Worm (Caenorhabditis elegans) whole organism, L2 larva: ENCODE measurements around the gene ttbk-3.
A peak's percentile ranks its signal among the peaks of the same experiment; 100 is the strongest.

ENCODE experiments used
- R02D3.7 ChIP-seq: fragments of 150-350 bp; optimal IDR thresholded peaks from 2 replicates; lab custom pipeline; 2014; ENCODE audit warnings: missing biosample characterization, missing genetic modification characterization
- Y55F3AM.14 ChIP-seq: fragments of 200-800 bp; sonication (Bioruptor generic); optimal IDR thresholded peaks from 2 replicates; lab custom pipeline; 2018; ENCODE audit warnings: mild to moderate bottlenecking, missing genetic modification characterization, missing compliant biosample characterization
- alr-1 ChIP-seq: fragments of 150-350 bp; optimal IDR thresholded peaks from 2 replicates; lab custom pipeline; 2014; ENCODE audit warnings: missing biosample characterization, missing genetic modification characterization
- aly-2 ChIP-seq: fragments of 150-350 bp; optimal IDR thresholded peaks from 2 replicates; lab custom pipeline; 2014; ENCODE audit warnings: missing biosample characterization, missing genetic modification characterization
- ama-1 ChIP-seq: fragments of 150-350 bp; optimal IDR thresholded peaks from 2 replicates; lab custom pipeline; 2018; ENCODE audit warnings: inconsistent platforms
- blmp-1 ChIP-seq: sonication (generic microtip); optimal IDR thresholded peaks from 2 replicates; lab custom pipeline; 2017; ENCODE audit warnings: missing genetic modification characterization, mild to moderate bottlenecking, missing compliant biosample characterization, antibody characterized with exemption, moderate library complexity; ENCODE audit not compliant: insufficient read depth
- ceh-16 ChIP-seq: fragments of 150-350 bp; optimal IDR thresholded peaks from 2 replicates; lab custom pipeline; 2014; ENCODE audit warnings: missing biosample characterization, missing genetic modification characterization
- dmd-4 ChIP-seq: sonication (generic microtip); optimal IDR thresholded peaks from 2 replicates; lab custom pipeline; 2017; ENCODE audit warnings: missing biosample characterization, missing genetic modification characterization
- elt-3 ChIP-seq: sonication (generic microtip); optimal IDR thresholded peaks from 2 replicates; lab custom pipeline; 2017; ENCODE audit warnings: missing biosample characterization, missing genetic modification characterization
- fos-1 ChIP-seq: fragments of 150-350 bp; optimal IDR thresholded peaks from 2 replicates; lab custom pipeline; 2014; ENCODE audit warnings: missing biosample characterization, missing genetic modification characterization
- lin-39 ChIP-seq: fragments of 150-350 bp; optimal IDR thresholded peaks from 2 replicates; lab custom pipeline; 2014; ENCODE audit warnings: missing biosample characterization, missing genetic modification reagents, missing genetic modification characterization
- lsy-2 ChIP-seq, 2 experiments: fragments of 150-350 bp in 1 of 2; sonication (generic microtip) in 1 of 2; optimal IDR thresholded peaks; 2 replicates each; lab custom pipeline; 2014 to 2017; ENCODE audit warnings: missing biosample characterization in 2 of 2, missing genetic modification characterization in 2 of 2
- mab-5 ChIP-seq: fragments of 150-350 bp; optimal IDR thresholded peaks from 2 replicates; lab custom pipeline; 2014; ENCODE audit warnings: missing biosample characterization, missing genetic modification characterization
- mdl-1 ChIP-seq, 2 experiments: fragments of 150-350 bp in 1 of 2; sonication (generic microtip) in 1 of 2; optimal IDR thresholded peaks; 2 replicates each; lab custom pipeline; 2017; ENCODE audit warnings: missing biosample characterization in 2 of 2, missing genetic modification characterization in 2 of 2
- nhr-11 ChIP-seq: fragments of 150-350 bp; optimal IDR thresholded peaks from 2 replicates; lab custom pipeline; 2014; ENCODE audit warnings: missing biosample characterization, missing genetic modification characterization
- nhr-12 ChIP-seq: fragments of 150-350 bp; optimal IDR thresholded peaks from 2 replicates; lab custom pipeline; 2014; ENCODE audit warnings: missing biosample characterization, missing genetic modification characterization
- nhr-21 ChIP-seq: fragments of 150-350 bp; optimal IDR thresholded peaks from 2 replicates; lab custom pipeline; 2014; ENCODE audit warnings: missing biosample characterization, missing genetic modification characterization
- nhr-23 ChIP-seq: fragments of 150-350 bp; optimal IDR thresholded peaks from 2 replicates; lab custom pipeline; 2014; ENCODE audit warnings: missing biosample characterization, missing genetic modification reagents, missing genetic modification characterization
- nhr-237 ChIP-seq: fragments of 150-350 bp; optimal IDR thresholded peaks from 2 replicates; lab custom pipeline; 2014; ENCODE audit warnings: missing biosample characterization, missing genetic modification characterization
- nhr-25 ChIP-seq: fragments of 150-350 bp; sonication (generic microtip); optimal IDR thresholded peaks from 3 replicates; lab custom pipeline; 2014; ENCODE audit warnings: missing biosample characterization, missing genetic modification characterization
- nhr-6 ChIP-seq: fragments of 150-350 bp; optimal IDR thresholded peaks from 2 replicates; lab custom pipeline; 2014; ENCODE audit warnings: missing biosample characterization, missing genetic modification characterization
- nhr-77 ChIP-seq: fragments of 150-350 bp; optimal IDR thresholded peaks from 2 replicates; lab custom pipeline; 2014; ENCODE audit warnings: missing biosample characterization, missing genetic modification characterization
- peb-1 ChIP-seq: fragments of 150-350 bp; optimal IDR thresholded peaks from 2 replicates; lab custom pipeline; 2014; ENCODE audit warnings: missing biosample characterization, missing genetic modification characterization
- sem-4 ChIP-seq: fragments of 150-350 bp; optimal IDR thresholded peaks from 2 replicates; lab custom pipeline; 2014; ENCODE audit warnings: missing biosample characterization, missing genetic modification reagents, missing genetic modification characterization
- sma-3 ChIP-seq: sonication (generic microtip); optimal IDR thresholded peaks from 2 replicates; lab custom pipeline; 2016; ENCODE audit warnings: missing genetic modification reagents, missing genetic modification characterization, missing compliant biosample characterization
- sma-9 ChIP-seq, 2 experiments: fragments of 150-350 bp in 1 of 2; sonication (generic microtip) in 1 of 2; optimal IDR thresholded peaks; 2 replicates each; lab custom pipeline; 2014 to 2016; ENCODE audit warnings: missing genetic modification characterization in 2 of 2, mild to moderate bottlenecking in 1 of 2, missing biosample characterization in 1 of 2, missing compliant biosample characterization in 1 of 2, missing genetic modification reagents in 1 of 2, moderate library complexity in 1 of 2
- snpc-4 ChIP-seq: fragments of 150-350 bp; optimal IDR thresholded peaks from 2 replicates; lab custom pipeline; 2014; ENCODE audit warnings: missing biosample characterization, missing genetic modification characterization
- unc-39 ChIP-seq: fragments of 150-350 bp; optimal IDR thresholded peaks from 2 replicates; lab custom pipeline; 2014; ENCODE audit warnings: missing biosample characterization, missing genetic modification characterization
- unc-55 ChIP-seq: fragments of 150-350 bp; sonication (generic microtip); optimal IDR thresholded peaks from 3 replicates; lab custom pipeline; 2014; ENCODE audit warnings: missing biosample characterization, missing genetic modification reagents, missing genetic modification characterization
- unc-62 ChIP-seq: fragments of 150-350 bp; optimal IDR thresholded peaks from 2 replicates; lab custom pipeline; 2014; ENCODE audit warnings: missing biosample characterization, missing genetic modification reagents, missing genetic modification characterization
- ztf-1 ChIP-seq: fragments of 200-800 bp; sonication (Bioruptor generic); conservative IDR thresholded peaks from 2 replicates; pipeline ENCODE4 v1.3.6; 2022; ENCODE audit warnings: missing genetic modification characterization, missing compliant biosample characterization
- ztf-4 ChIP-seq: fragments of 150-350 bp; optimal IDR thresholded peaks from 2 replicates; lab custom pipeline; 2014; ENCODE audit warnings: missing biosample characterization, missing genetic modification characterization

The ttbk-3 gene

ce11 chrIV:9924419-9924818 lies 34.7 kb upstream of the ttbk-3 start:
- TF ChIP-seq unc-55 (no peak), ceh-16 (tag; lab: Kevin White, UChicago) (no peak), nhr-23 (tag; lab: Kevin White, UChicago) (no peak), dmd-4 (tag; lab: Kevin White, UChicago) (no peak), mab-5 (tag; lab: Kevin White, UChicago) (no peak), nhr-6 (tag; lab: Kevin White, UChicago) (no peak), blmp-1 (tag; lab: Kevin White, UChicago) (no peak), sma-3 (no peak), aly-2 (tag; lab: Kevin White, UChicago) (no peak), sma-9 (GFP tag; optimal IDR thresholded peaks at IDR 0.05; lab: Kevin White, UChicago) (no peak), sma-9 (tag; optimal IDR thresholded peaks at IDR 0.05; lab: Kevin White, UChicago) (no peak), nhr-11 (tag; lab: Kevin White, UChicago) (no peak), snpc-4 (tag; lab: Kevin White, UChicago) (no peak), fos-1 (tag; lab: Kevin White, UChicago) (no peak)

- no peak for TF ChIP-seq nhr-77 (tag; lab: Kevin White, UChicago)
- no peak for TF ChIP-seq mdl-1 (tag; optimal IDR thresholded peaks at IDR 0.05; lab: Kevin White, UChicago)
- TF ChIP-seq nhr-21 = no peak
- no peak for TF ChIP-seq lin-39 (tag; lab: Kevin White, UChicago)
- TF ChIP-seq nhr-12 = no peak
- TF ChIP-seq nhr-237 (tag; lab: Kevin White, UChicago) = no peak
- no peak for TF ChIP-seq nhr-25 (tag; lab: Kevin White, UChicago)
- no peak for TF ChIP-seq aly-2 (tag; lab: Kevin White, UChicago)
- TF ChIP-seq R02D3.7 (tag; lab: Kevin White, UChicago) = no peak
- no peak for TF ChIP-seq ztf-1 (GFP tag; lab: Robert Waterston, UW)
Observed at ce11 chrIV:9920426-9920825, 30.7 kb upstream of the ttbk-3 start.

ce11 chrIV:9918021-9918420 lies 28.3 kb upstream of the ttbk-3 start:
- peak; percentile 16 for TF ChIP-seq Y55F3AM.14 (GFP tag; lab: Kevin White, UChicago)
- TF ChIP-seq nhr-25 (tag; lab: Kevin White, UChicago) = peak; percentile 45
- no peak for TF ChIP-seq nhr-21

- TF ChIP-seq sma-3 = no peak
- no peak for TF ChIP-seq mdl-1 (tag; optimal IDR thresholded peaks at IDR 0.05; lab: Kevin White, UChicago)
- TF ChIP-seq ceh-16 (tag; lab: Kevin White, UChicago) = no peak
- no peak for TF ChIP-seq unc-39
- no peak for TF ChIP-seq ama-1 (lab: Kevin White, UChicago)
- TF ChIP-seq nhr-21 = no peak
- no peak for TF ChIP-seq fos-1 (tag; lab: Kevin White, UChicago)
- TF ChIP-seq peb-1 (tag; lab: Kevin White, UChicago) = no peak
- TF ChIP-seq, all 48 proteins: peak for 0
Observed at ce11 chrIV:9916224-9916623, 26.5 kb upstream of the ttbk-3 start, which contains the start of gene bed-3. Gene bed-3, plus strand, starts transcription at chrIV:9916524.

- TF ChIP-seq lin-39 (tag; lab: Kevin White, UChicago) (no peak), nhr-11 (tag; lab: Kevin White, UChicago) (no peak), R02D3.7 (tag; lab: Kevin White, UChicago) (no peak), ztf-4 (tag; lab: Kevin White, UChicago) (no peak), lsy-2 (tag; optimal IDR thresholded peaks at IDR 0.05; lab: Kevin White, UChicago) (no peak), fos-1 (tag; lab: Kevin White, UChicago) (no peak), aly-2 (tag; lab: Kevin White, UChicago) (no peak), alr-1 (tag; lab: Kevin White, UChicago) (no peak), sma-3 (no peak), unc-62 (no peak), ceh-16 (tag; lab: Kevin White, UChicago) (no peak), mdl-1 (tag; optimal IDR thresholded peaks at IDR 0.05; lab: Kevin White, UChicago) (no peak), elt-3 (tag; lab: Kevin White, UChicago) (no peak), sem-4 (tag; lab: Kevin White, UChicago) (no peak), unc-55 (no peak)
Observed at ce11 chrIV:9915128-9915527, 25.4 kb upstream of the ttbk-3 start.
